Worm (Caenorhabditis elegans) whole organism, young adult: ENCODE measurements around the gene pigq-1.

ENCODE experiments used
- B0019.2 ChIP-seq: fragments of 200-800 bp; sonication (Bioruptor generic); conservative IDR thresholded peaks from 2 replicates; pipeline ENCODE4 v1.3.6; 2022; ENCODE audit warnings: missing genetic modification reagents, missing genetic modification characterization, missing compliant biosample characterization
- F22D6.2 ChIP-seq: sonication (generic microtip); optimal IDR thresholded peaks from 2 replicates; lab custom pipeline; 2016; ENCODE audit warnings: mild to moderate bottlenecking, missing genetic modification characterization, missing compliant biosample characterization
- F33H1.4 ChIP-seq: fragments of 200-800 bp; sonication (Bioruptor generic); IDR thresholded peaks from 2 replicates; pipeline ENCODE4 v1.3.6; 2022; ENCODE audit warnings: missing genetic modification reagents, missing genetic modification characterization, missing compliant biosample characterization
- atf-7 ChIP-seq: sonication (generic microtip); optimal IDR thresholded peaks from 2 replicates; lab custom pipeline; 2017; ENCODE audit warnings: mild to moderate bottlenecking, missing genetic modification characterization, missing compliant biosample characterization
- ccch-3 ChIP-seq: fragments of 200-800 bp; sonication (Bioruptor generic); optimal IDR thresholded peaks from 2 replicates; lab custom pipeline; 2018; ENCODE audit warnings: mild to moderate bottlenecking, missing genetic modification characterization, missing compliant biosample characterization
- lin-54 ChIP-seq: fragments of 200-800 bp; sonication (Bioruptor generic); optimal IDR thresholded peaks from 2 replicates; lab custom pipeline; 2018; ENCODE audit warnings: mild to moderate bottlenecking, missing genetic modification characterization, missing compliant biosample characterization
- nfyb-1 ChIP-seq: fragments of 200-800 bp; sonication (Bioruptor generic); IDR thresholded peaks from 2 replicates; pipeline ENCODE4 v1.3.6; 2022; ENCODE audit warnings: missing genetic modification reagents, missing genetic modification characterization, missing compliant biosample characterization
- nhr-120 ChIP-seq: fragments of 200-800 bp; sonication (Bioruptor generic); IDR thresholded peaks from 2 replicates; pipeline ENCODE4 v1.3.6; 2022; ENCODE audit warnings: missing genetic modification characterization, missing compliant biosample characterization
- snpc-3.4 ChIP-seq: sonication (generic microtip); optimal IDR thresholded peaks from 2 replicates; lab custom pipeline; 2017; ENCODE audit warnings: missing genetic modification characterization, mild to moderate bottlenecking, missing compliant biosample characterization, antibody characterized with exemption, moderate library complexity, missing genotype, missing genetic modification reagents
- unc-130 ChIP-seq: sonication (generic microtip); optimal IDR thresholded peaks from 2 replicates; lab custom pipeline; 2016; ENCODE audit warnings: missing genetic modification reagents, missing genetic modification characterization, missing compliant biosample characterization
- unc-62 ChIP-seq: fragments of 150-350 bp; optimal IDR thresholded peaks from 2 replicates; lab custom pipeline; 2014; ENCODE audit warnings: missing biosample characterization, missing genetic modification reagents, missing genetic modification characterization

DNA sequence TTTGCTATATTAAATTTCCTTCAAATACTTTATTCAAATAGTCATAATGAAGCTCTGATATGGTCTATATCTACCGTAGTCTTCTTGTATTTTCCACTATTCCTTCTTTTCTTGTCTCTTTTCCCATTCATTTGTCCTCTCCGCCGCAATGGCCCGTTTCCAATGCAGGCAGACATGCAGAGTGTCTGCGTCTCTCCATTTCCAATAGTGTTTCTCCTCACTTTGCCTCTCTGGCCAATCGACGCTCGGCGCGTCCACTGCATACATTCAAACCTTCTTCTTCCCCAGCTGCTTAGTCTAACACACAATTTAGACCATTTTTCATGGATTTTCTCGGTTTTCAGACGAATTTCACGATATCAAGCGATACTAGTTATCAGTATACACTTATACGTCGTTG is 21.8 kb downstream of the pigq-1 start:
- TF ChIP-seq F22D6.2 (no peak), nfyb-1 (GFP tag; lab: Robert Waterston, UW) (peak; percentile 95), snpc-3.4 (tag; lab: Kevin White, UChicago) (no peak), atf-7 (tag; lab: Kevin White, UChicago) (no peak), unc-62 (GFP tag; lab: Kevin White, UChicago) (no peak), unc-130 (no peak), B0019.2 (no peak), F33H1.4 (GFP tag; lab: Robert Waterston, UW) (no peak), ccch-3 (no peak), lin-54 (no peak), nhr-120 (GFP tag; lab: Robert Waterston, UW) (no peak)
